Worm (Caenorhabditis elegans) whole organism, L2 larva: ENCODE results near the gene aldo-2.

Experiments
- C34F6.9 ChIP-seq: fragments of 150-350 bp; optimal IDR thresholded peaks from 2 replicates; lab custom pipeline; 2014; ENCODE audit warnings: missing biosample characterization, missing genetic modification characterization
- F13H6.1 ChIP-seq: sonication (generic microtip); optimal IDR thresholded peaks from 2 replicates; lab custom pipeline; 2016; ENCODE audit warnings: missing genetic modification characterization, missing compliant biosample characterization
- R02D3.7 ChIP-seq: fragments of 150-350 bp; optimal IDR thresholded peaks from 2 replicates; lab custom pipeline; 2014; ENCODE audit warnings: missing biosample characterization, missing genetic modification characterization
- alr-1 ChIP-seq: fragments of 150-350 bp; optimal IDR thresholded peaks from 2 replicates; lab custom pipeline; 2014; ENCODE audit warnings: missing biosample characterization, missing genetic modification characterization
- ama-1 ChIP-seq: fragments of 150-350 bp; optimal IDR thresholded peaks from 2 replicates; lab custom pipeline; 2018; ENCODE audit warnings: inconsistent platforms
- blmp-1 ChIP-seq: sonication (generic microtip); optimal IDR thresholded peaks from 2 replicates; lab custom pipeline; 2017; ENCODE audit warnings: missing genetic modification characterization, mild to moderate bottlenecking, missing compliant biosample characterization, antibody characterized with exemption, moderate library complexity; ENCODE audit not compliant: insufficient read depth
- ceh-16 ChIP-seq: fragments of 150-350 bp; optimal IDR thresholded peaks from 2 replicates; lab custom pipeline; 2014; ENCODE audit warnings: missing biosample characterization, missing genetic modification characterization
- ceh-82 ChIP-seq: fragments of 150-350 bp; optimal IDR thresholded peaks from 2 replicates; lab custom pipeline; 2014; ENCODE audit warnings: missing biosample characterization, missing genetic modification characterization
- crh-2 ChIP-seq: sonication (generic microtip); optimal IDR thresholded peaks from 2 replicates; lab custom pipeline; 2017; ENCODE audit warnings: missing biosample characterization, missing genetic modification characterization
- dmd-4 ChIP-seq: sonication (generic microtip); optimal IDR thresholded peaks from 2 replicates; lab custom pipeline; 2017; ENCODE audit warnings: missing biosample characterization, missing genetic modification characterization
- egl-27 ChIP-seq: sonication (generic microtip); optimal IDR thresholded peaks from 3 replicates; lab custom pipeline; 2017; ENCODE audit warnings: missing biosample characterization, missing genetic modification reagents, missing genetic modification characterization
- elt-1 ChIP-seq: fragments of 150-350 bp; optimal IDR thresholded peaks from 2 replicates; lab custom pipeline; 2014; ENCODE audit warnings: missing biosample characterization, missing genetic modification characterization
- fos-1 ChIP-seq: fragments of 150-350 bp; optimal IDR thresholded peaks from 2 replicates; lab custom pipeline; 2014; ENCODE audit warnings: missing biosample characterization, missing genetic modification characterization
- gmeb-1 ChIP-seq: fragments of 150-350 bp; optimal IDR thresholded peaks from 2 replicates; lab custom pipeline; 2014; ENCODE audit warnings: missing biosample characterization, missing genetic modification characterization
- lin-11 ChIP-seq: fragments of 150-350 bp; sonication (generic microtip); optimal IDR thresholded peaks from 2 replicates; lab custom pipeline; 2014; ENCODE audit warnings: missing biosample characterization, missing genetic modification characterization, inconsistent platforms, mixed read lengths
- lin-13 ChIP-seq: fragments of 150-350 bp; optimal IDR thresholded peaks from 2 replicates; lab custom pipeline; 2014; ENCODE audit warnings: missing biosample characterization, missing genetic modification reagents, missing genetic modification characterization
- lin-39 ChIP-seq: fragments of 150-350 bp; optimal IDR thresholded peaks from 2 replicates; lab custom pipeline; 2014; ENCODE audit warnings: missing biosample characterization, missing genetic modification reagents, missing genetic modification characterization
- lsy-2 ChIP-seq, 2 experiments: fragments of 150-350 bp in 1 of 2; sonication (generic microtip) in 1 of 2; optimal IDR thresholded peaks; 2 replicates each; lab custom pipeline; 2014 to 2017; ENCODE audit warnings: missing biosample characterization in 2 of 2, missing genetic modification characterization in 2 of 2
- mdl-1 ChIP-seq, 2 experiments: fragments of 150-350 bp in 1 of 2; sonication (generic microtip) in 1 of 2; optimal IDR thresholded peaks; 2 replicates each; lab custom pipeline; 2017; ENCODE audit warnings: missing biosample characterization in 2 of 2, missing genetic modification characterization in 2 of 2
- nhr-11 ChIP-seq: fragments of 150-350 bp; optimal IDR thresholded peaks from 2 replicates; lab custom pipeline; 2014; ENCODE audit warnings: missing biosample characterization, missing genetic modification characterization
- nhr-12 ChIP-seq: fragments of 150-350 bp; optimal IDR thresholded peaks from 2 replicates; lab custom pipeline; 2014; ENCODE audit warnings: missing biosample characterization, missing genetic modification characterization
- nhr-129 ChIP-seq: fragments of 150-350 bp; optimal IDR thresholded peaks from 2 replicates; lab custom pipeline; 2014; ENCODE audit warnings: missing biosample characterization, missing genetic modification characterization
- nhr-23 ChIP-seq: fragments of 150-350 bp; optimal IDR thresholded peaks from 2 replicates; lab custom pipeline; 2014; ENCODE audit warnings: missing biosample characterization, missing genetic modification reagents, missing genetic modification characterization
- nhr-237 ChIP-seq: fragments of 150-350 bp; optimal IDR thresholded peaks from 2 replicates; lab custom pipeline; 2014; ENCODE audit warnings: missing biosample characterization, missing genetic modification characterization
- nhr-25 ChIP-seq: fragments of 150-350 bp; sonication (generic microtip); optimal IDR thresholded peaks from 3 replicates; lab custom pipeline; 2014; ENCODE audit warnings: missing biosample characterization, missing genetic modification characterization
- nhr-6 ChIP-seq: fragments of 150-350 bp; optimal IDR thresholded peaks from 2 replicates; lab custom pipeline; 2014; ENCODE audit warnings: missing biosample characterization, missing genetic modification characterization
- nhr-77 ChIP-seq: fragments of 150-350 bp; optimal IDR thresholded peaks from 2 replicates; lab custom pipeline; 2014; ENCODE audit warnings: missing biosample characterization, missing genetic modification characterization
- peb-1 ChIP-seq: fragments of 150-350 bp; optimal IDR thresholded peaks from 2 replicates; lab custom pipeline; 2014; ENCODE audit warnings: missing biosample characterization, missing genetic modification characterization
- sem-4 ChIP-seq: fragments of 150-350 bp; optimal IDR thresholded peaks from 2 replicates; lab custom pipeline; 2014; ENCODE audit warnings: missing biosample characterization, missing genetic modification reagents, missing genetic modification characterization
- skn-1 ChIP-seq: sonication (generic microtip); optimal IDR thresholded peaks from 2 replicates; lab custom pipeline; 2017; ENCODE audit warnings: missing biosample characterization, missing genetic modification characterization
- sma-3 ChIP-seq: sonication (generic microtip); optimal IDR thresholded peaks from 2 replicates; lab custom pipeline; 2016; ENCODE audit warnings: missing genetic modification reagents, missing genetic modification characterization, missing compliant biosample characterization
- sma-9 ChIP-seq, 2 experiments: fragments of 150-350 bp in 1 of 2; sonication (generic microtip) in 1 of 2; optimal IDR thresholded peaks; 2 replicates each; lab custom pipeline; 2014 to 2016; ENCODE audit warnings: missing genetic modification characterization in 2 of 2, mild to moderate bottlenecking in 1 of 2, missing biosample characterization in 1 of 2, missing compliant biosample characterization in 1 of 2, missing genetic modification reagents in 1 of 2, moderate library complexity in 1 of 2
- snpc-4 ChIP-seq: fragments of 150-350 bp; optimal IDR thresholded peaks from 2 replicates; lab custom pipeline; 2014; ENCODE audit warnings: missing biosample characterization, missing genetic modification characterization
- ztf-11 ChIP-seq: sonication (generic microtip); optimal IDR thresholded peaks from 2 replicates; lab custom pipeline; 2017; ENCODE audit warnings: missing biosample characterization, missing genetic modification characterization
- ztf-4 ChIP-seq: fragments of 150-350 bp; optimal IDR thresholded peaks from 2 replicates; lab custom pipeline; 2014; ENCODE audit warnings: missing biosample characterization, missing genetic modification characterization

The aldo-2 gene

ce11 chrIII:5838159-5839046 is 38.0 kb downstream of the aldo-2 start (continued):
- peak; percentile 60 to 72 for TF ChIP-seq mdl-1 (tag; optimal IDR thresholded peaks at IDR 0.05; lab: Kevin White, UChicago)
- no peak for TF ChIP-seq lin-11
- TF ChIP-seq nhr-6 (tag; lab: Kevin White, UChicago): no peak
- peak; percentile 95 for TF ChIP-seq fos-1
- TF ChIP-seq blmp-1 (tag; lab: Kevin White, UChicago): peak; percentile 36
- TF ChIP-seq sma-3: peak; percentile 71
- TF ChIP-seq R02D3.7 (tag; lab: Kevin White, UChicago): no peak
- peak; percentile 53 for TF ChIP-seq gmeb-1 (tag; lab: Kevin White, UChicago)
- TF ChIP-seq ztf-4 (tag; lab: Kevin White, UChicago): peak; percentile 24
- TF ChIP-seq nhr-23 (tag; lab: Kevin White, UChicago): no peak
- no peak for TF ChIP-seq ztf-11 (tag; lab: Kevin White, UChicago)
- TF ChIP-seq snpc-4: no peak
- no peak for TF ChIP-seq sem-4 (tag; lab: Kevin White, UChicago)
- TF ChIP-seq dmd-4 (tag; lab: Kevin White, UChicago): no peak
- TF ChIP-seq lsy-2 (tag; optimal IDR thresholded peaks at IDR 0.05; lab: Kevin White, UChicago): peak in 1 of 2 experiments; percentile 58
- no peak for TF ChIP-seq lin-13 (GFP tag; lab: Kevin White, UChicago)
- TF ChIP-seq F13H6.1 (tag; lab: Kevin White, UChicago): peak; percentile 69
- TF ChIP-seq lin-39 (tag; lab: Kevin White, UChicago): no peak
- no peak for TF ChIP-seq ceh-82 (tag; lab: Kevin White, UChicago)
- peak; percentile 9 for TF ChIP-seq ceh-16 (tag; lab: Kevin White, UChicago)
- TF ChIP-seq, all 48 proteins: peak for 17

- TF ChIP-seq nhr-25 (tag; lab: Kevin White, UChicago) (peak; percentile 2), nhr-77 (no peak), blmp-1 (tag; lab: Kevin White, UChicago) (peak; percentile 3), C34F6.9 (tag; lab: Kevin White, UChicago) (peak; percentile 18), ama-1 (lab: Kevin White, UChicago) (peak; percentile 14), nhr-12 (tag; lab: Kevin White, UChicago) (no peak), sma-9 (GFP tag; optimal IDR thresholded peaks at IDR 0.05; lab: Kevin White, UChicago) (peak; percentile 17), sma-9 (tag; optimal IDR thresholded peaks at IDR 0.05; lab: Kevin White, UChicago) (no peak), egl-27 (tag; lab: Kevin White, UChicago) (peak; percentile 23), gmeb-1 (tag; lab: Kevin White, UChicago) (peak; percentile 35)
- TF ChIP-seq, all 48 proteins: peak for 7
Observed at ce11 chrIII:5836816-5837215, 39.6 kb downstream of the aldo-2 start, which contains the start of gene W04D12.1. W04D12.1 (plus strand) TSS chrIII:5836926.

ce11 chrIII:5836261-5836660 is 40.2 kb downstream of the aldo-2 start:
- peak; percentile 29 for TF ChIP-seq ceh-16 (tag; lab: Kevin White, UChicago)
- TF ChIP-seq nhr-25 (tag; lab: Kevin White, UChicago): peak; percentile 5
- peak; percentile 55 for TF ChIP-seq sma-9 (GFP tag; optimal IDR thresholded peaks at IDR 0.05; lab: Kevin White, UChicago)
- TF ChIP-seq sma-9 (tag; optimal IDR thresholded peaks at IDR 0.05; lab: Kevin White, UChicago): no peak
- TF ChIP-seq blmp-1 (tag; lab: Kevin White, UChicago): no peak
- TF ChIP-seq nhr-129 (tag; lab: Kevin White, UChicago): peak; percentile 9
- TF ChIP-seq skn-1 (tag; lab: Kevin White, UChicago): no peak
- TF ChIP-seq ama-1 (lab: Kevin White, UChicago): no peak
- TF ChIP-seq snpc-4: no peak
- no peak for TF ChIP-seq lin-11
- no peak for TF ChIP-seq nhr-237
- no peak for TF ChIP-seq ztf-4 (tag; lab: Kevin White, UChicago)
- no peak for TF ChIP-seq peb-1 (tag; lab: Kevin White, UChicago)
- no peak for TF ChIP-seq nhr-11
- no peak for TF ChIP-seq alr-1 (tag; lab: Kevin White, UChicago)
- peak; percentile 21 for TF ChIP-seq crh-2 (tag; lab: Kevin White, UChicago)
- TF ChIP-seq dmd-4 (tag; lab: Kevin White, UChicago): no peak
- no peak for TF ChIP-seq lsy-2 (tag; optimal IDR thresholded peaks at IDR 0.05; lab: Kevin White, UChicago)
- TF ChIP-seq elt-1 (tag; lab: Kevin White, UChicago): peak; percentile 79
